Worm (Caenorhabditis elegans) whole organism, midembryonic: Measurements from ENCODE around the gene glct-6.

Experiments used
- T22C8.4 ChIP-seq: fragments of 200-800 bp; sonication (Bioruptor generic); IDR thresholded peaks from 2 replicates; pipeline ENCODE4 v1.3.6; 2022; ENCODE audit warnings: missing genetic modification characterization, missing compliant biosample characterization
- cog-1 ChIP-seq: sonication (generic microtip); optimal IDR thresholded peaks from 2 replicates; lab custom pipeline; 2016; ENCODE audit warnings: missing genetic modification characterization, missing compliant biosample characterization
- flt-1 ChIP-seq: fragments of 200-800 bp; sonication (Bioruptor generic); IDR thresholded peaks from 2 replicates; pipeline ENCODE4 v1.3.6; 2022; ENCODE audit warnings: missing genetic modification characterization, missing compliant biosample characterization
- klf-2 ChIP-seq: fragments of 200-800 bp; sonication (Bioruptor generic); conservative IDR thresholded peaks from 2 replicates; pipeline ENCODE4 v1.3.6; 2022; ENCODE audit warnings: missing genetic modification reagents, missing genetic modification characterization, missing compliant biosample characterization
- med-1 ChIP-seq: sonication (generic microtip); optimal IDR thresholded peaks from 2 replicates; lab custom pipeline; 2017; ENCODE audit warnings: missing genetic modification characterization, mild to moderate bottlenecking, missing compliant biosample characterization, antibody characterized with exemption, missing genetic modification reagents; ENCODE audit not compliant: insufficient read depth
- ref-1 ChIP-seq: fragments of 200-800 bp; sonication (Bioruptor generic); conservative IDR thresholded peaks from 2 replicates; pipeline ENCODE4 v1.3.6; 2022; ENCODE audit warnings: missing genetic modification reagents, missing genetic modification characterization, missing compliant biosample characterization
- tab-1 ChIP-seq: fragments of 200-800 bp; sonication (Bioruptor generic); IDR thresholded peaks from 2 replicates; pipeline ENCODE4 v1.3.6; 2022; ENCODE audit warnings: missing genetic modification characterization, missing compliant biosample characterization
- ztf-23 ChIP-seq: fragments of 200-800 bp; sonication (Bioruptor generic); IDR thresholded peaks from 2 replicates; pipeline ENCODE4 v1.3.6; 2022; ENCODE audit warnings: missing genetic modification reagents, missing genetic modification characterization, missing compliant biosample characterization
- ztf-29 ChIP-seq: fragments of 200-800 bp; sonication (Bioruptor generic); IDR thresholded peaks from 2 replicates; pipeline ENCODE4 v1.3.6; 2022; ENCODE audit warnings: missing genetic modification reagents, missing genetic modification characterization, missing compliant biosample characterization

- no peak for TF ChIP-seq ztf-23
- no peak for TF ChIP-seq flt-1
- no peak for TF ChIP-seq tab-1 (GFP tag; lab: Robert Waterston, UW)
- no peak for TF ChIP-seq cog-1 (tag; lab: Kevin White, UChicago)
- no peak for TF ChIP-seq klf-2 (GFP tag; lab: Robert Waterston, UW)
- no peak for TF ChIP-seq ztf-29
- no peak for TF ChIP-seq T22C8.4 (GFP tag; lab: Robert Waterston, UW)
- TF ChIP-seq med-1 (GFP tag; lab: Kevin White, UChicago), result no peak
- no peak for TF ChIP-seq ref-1 (GFP tag; lab: Robert Waterston, UW)
Observed at ce11 chrIV:3820133-3820532, 36.1 kb downstream of the glct-6 start.
